Worm (Caenorhabditis elegans): ENCODE measurements around the gene F20B6.6.
"Not testable (repeated sequence)": the region's sequence is repeated elsewhere in the genome, so short reads cannot be mapped to it uniquely, and the experiment has no call there.

Gene F20B6.6

DNA sequence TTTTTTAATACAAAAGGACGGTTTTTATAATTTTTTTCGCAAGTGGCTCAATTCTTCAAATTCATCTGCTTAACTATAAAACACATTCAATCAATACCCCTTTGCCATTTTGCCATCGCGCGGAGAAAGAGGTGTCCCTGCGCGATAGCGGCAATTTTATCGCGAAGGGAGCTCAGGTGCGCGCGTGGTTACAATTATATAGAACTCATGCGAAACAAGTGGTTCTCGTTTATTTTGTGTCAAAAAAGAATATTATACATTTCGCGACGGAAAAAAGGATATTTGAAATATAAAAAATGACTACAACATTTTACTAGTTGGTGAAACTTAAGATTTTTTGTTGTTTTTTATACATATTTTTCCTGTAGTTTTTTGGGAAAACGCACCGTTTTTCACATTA, 7.1 kb upstream of the F20B6.6 start (continued):
- TF ChIP-seq ZK546.5 (tag; optimal IDR thresholded peaks at IDR 0.05) (peak; percentile 83), lin-13 (GFP tag; optimal IDR thresholded peaks at IDR 0.05) (peak; percentile 99), ceh-82 (tag; optimal IDR thresholded peaks at IDR 0.05) (peak; percentile 99), sma-9 (GFP tag; optimal IDR thresholded peaks at IDR 0.05) (peak; percentile 99), sma-9 (tag; optimal IDR thresholded peaks at IDR 0.05) (no peak), peb-1 (tag; optimal IDR thresholded peaks at IDR 0.05) (no peak), ceh-16 (tag; optimal IDR thresholded peaks at IDR 0.05) (peak; percentile 96), nhr-21 (tag; optimal IDR thresholded peaks at IDR 0.05) (peak; percentile 100), aly-2 (tag; optimal IDR thresholded peaks at IDR 0.05) (no peak), skn-1 (tag; optimal IDR thresholded peaks at IDR 0.05) (peak; percentile 94), nhr-25 (tag; optimal IDR thresholded peaks at IDR 0.05) (peak; percentile 98), nhr-129 (tag; optimal IDR thresholded peaks at IDR 0.05) (peak; percentile 99), C34F6.9 (tag; optimal IDR thresholded peaks at IDR 0.05) (peak; percentile 99)

DNA sequence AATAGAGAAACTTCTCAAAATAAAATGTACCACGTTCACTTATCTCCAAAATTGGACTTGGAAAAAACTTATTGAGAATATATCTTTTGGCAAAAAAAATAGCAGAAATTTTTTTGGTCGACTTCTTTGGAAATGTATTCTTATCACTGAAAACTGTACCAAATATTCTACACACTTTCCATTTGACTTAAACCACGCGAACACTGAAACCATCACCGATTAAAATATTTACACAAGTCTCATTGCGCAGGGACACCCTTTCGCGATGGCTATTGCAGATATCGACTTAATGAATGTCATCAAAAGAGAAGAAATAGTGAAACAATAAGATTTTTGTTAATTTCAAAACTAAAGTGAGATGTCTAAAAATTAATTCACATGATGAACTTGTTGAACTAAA, 6.5 kb upstream of the F20B6.6 start:
- TF ChIP-seq R02D3.7 (tag; optimal IDR thresholded peaks at IDR 0.05) (no peak), crh-2 (tag; optimal IDR thresholded peaks at IDR 0.05) (peak; percentile 69), sma-9 (GFP tag; optimal IDR thresholded peaks at IDR 0.05) (peak; percentile 75), sma-9 (tag; optimal IDR thresholded peaks at IDR 0.05) (no peak), ztf-11 (tag; optimal IDR thresholded peaks at IDR 0.05) (no peak), ceh-16 (tag; optimal IDR thresholded peaks at IDR 0.05) (no peak), sma-3 (GFP tag; optimal IDR thresholded peaks at IDR 0.05) (peak; percentile 80), skn-1 (tag; optimal IDR thresholded peaks at IDR 0.05) (no peak), aly-2 (tag; optimal IDR thresholded peaks at IDR 0.05) (no peak), nhr-10 (tag; optimal IDR thresholded peaks at IDR 0.05) (no peak), nhr-21 (tag; optimal IDR thresholded peaks at IDR 0.05) (peak; percentile 60), nhr-129 (tag; optimal IDR thresholded peaks at IDR 0.05) (peak; percentile 48), ztf-4 (tag; optimal IDR thresholded peaks at IDR 0.05) (no peak), lsy-2 (tag; optimal IDR thresholded peaks at IDR 0.05) (peak in 1 of 2 experiments; percentile 54), gmeb-1 (tag; optimal IDR thresholded peaks at IDR 0.05) (peak; percentile 79), nhr-77 (tag; optimal IDR thresholded peaks at IDR 0.05) (peak; percentile 79), nhr-12 (tag; optimal IDR thresholded peaks at IDR 0.05) (no peak), mbf-1 (tag; optimal IDR thresholded peaks at IDR 0.05) (peak; percentile 45), snpc-4 (tag; optimal IDR thresholded peaks at IDR 0.05) (peak; percentile 24), fos-1 (tag; optimal IDR thresholded peaks at IDR 0.05) (no peak), nhr-6 (tag; optimal IDR thresholded peaks at IDR 0.05) (peak; percentile 73), nhr-237 (tag; optimal IDR thresholded peaks at IDR 0.05) (no peak), sem-4 (tag; optimal IDR thresholded peaks at IDR 0.05) (no peak), mab-5 (tag; optimal IDR thresholded peaks at IDR 0.05) (no peak), ztf-1 (GFP tag; conservative IDR thresholded peaks at IDR 0.05) (no peak), F13H6.1 (tag; optimal IDR thresholded peaks at IDR 0.05) (no peak)

DNA sequence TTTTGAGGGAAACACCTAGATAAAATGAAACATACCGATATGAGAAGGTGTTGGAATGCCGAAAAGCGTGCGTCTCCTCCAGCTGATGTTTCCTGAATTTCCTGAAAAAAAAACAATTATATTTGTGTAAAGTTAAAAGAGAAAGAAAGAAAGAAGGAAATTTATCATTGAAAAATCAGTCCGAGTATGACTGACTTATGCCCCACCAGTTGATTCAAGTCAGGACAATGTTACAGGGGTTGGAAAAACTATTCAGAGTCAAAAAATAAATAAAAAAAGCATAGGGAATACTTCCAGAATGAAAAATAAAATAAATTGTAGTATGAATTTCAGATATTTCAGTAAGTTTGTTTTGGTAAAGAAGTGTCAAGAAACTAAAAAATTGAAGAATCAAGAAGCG, 5.4 kb upstream of the F20B6.6 start, which contains the start of gene F20B6.9:
Gene F20B6.9 (minus strand): TSS at position 101 of the 400 bp plus-strand sequence.
- not testable (repeated sequence) for TF ChIP-seq unc-62 (GFP tag; optimal IDR thresholded peaks at IDR 0.05); skn-1 (tag; optimal IDR thresholded peaks at IDR 0.05); nhr-77 (tag; optimal IDR thresholded peaks at IDR 0.05)

DNA sequence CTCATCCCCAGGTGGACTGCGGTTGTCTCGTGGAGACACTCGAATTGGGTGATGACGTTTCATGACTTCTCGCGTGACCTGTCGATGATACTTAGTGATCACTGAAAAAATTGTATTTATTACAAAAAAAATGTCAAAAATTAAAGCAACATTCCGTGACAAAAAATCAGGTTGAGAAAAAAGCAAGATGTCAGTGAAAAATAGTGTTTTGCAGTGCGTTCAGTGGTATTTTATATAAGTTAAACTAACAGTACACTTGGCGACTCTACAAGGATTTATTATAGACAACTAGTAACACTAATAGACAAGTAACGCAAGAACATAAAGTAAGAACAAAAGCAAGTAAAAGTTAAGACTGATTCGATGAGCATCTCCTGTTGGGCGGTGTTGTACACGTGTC, 2.2 kb downstream of the F20B6.6 start, which contains the start of gene F20B6.5:
Gene F20B6.5 (minus strand): TSS at position 101 of the 400 bp plus-strand sequence.
- TF ChIP-seq crh-2 (tag; optimal IDR thresholded peaks at IDR 0.05); gmeb-1 (tag; optimal IDR thresholded peaks at IDR 0.05); sma-9 (GFP tag; optimal IDR thresholded peaks at IDR 0.05); sma-9 (tag; optimal IDR thresholded peaks at IDR 0.05): not testable (repeated sequence)

DNA sequence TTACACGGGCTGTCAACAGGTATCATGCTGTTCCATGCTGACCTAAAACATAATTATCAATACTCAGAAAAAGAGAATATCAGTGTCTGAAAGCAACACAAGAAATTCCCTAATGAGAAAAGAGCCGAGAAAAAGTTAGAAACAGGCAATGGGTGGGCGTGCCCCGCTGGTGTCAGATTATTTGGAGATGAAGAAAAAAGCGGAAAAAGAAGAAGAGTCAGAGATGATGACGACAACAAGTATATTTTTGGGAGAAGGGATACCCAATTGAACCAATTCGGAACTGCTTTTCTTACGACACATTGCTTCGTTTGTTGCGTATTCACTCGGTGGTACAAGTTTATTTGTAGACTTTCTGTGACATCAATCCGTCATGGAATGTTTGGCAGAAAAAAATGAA, 5.6 kb downstream of the F20B6.6 start, which contains the start of gene F20B6.4:
Gene F20B6.4 (minus strand): TSS at position 101 of the 400 bp plus-strand sequence.
- TF ChIP-seq lsy-2 (tag; optimal IDR thresholded peaks at IDR 0.05) (no peak), dmd-4 (tag; optimal IDR thresholded peaks at IDR 0.05) (no peak), crh-2 (tag; optimal IDR thresholded peaks at IDR 0.05) (no peak), ZK546.5 (tag; optimal IDR thresholded peaks at IDR 0.05) (no peak), elt-1 (tag; optimal IDR thresholded peaks at IDR 0.05) (no peak), nhr-12 (tag; optimal IDR thresholded peaks at IDR 0.05) (no peak), nhr-6 (tag; optimal IDR thresholded peaks at IDR 0.05) (no peak), skn-1 (tag; optimal IDR thresholded peaks at IDR 0.05) (no peak), lin-11 (tag; optimal IDR thresholded peaks at IDR 0.05) (no peak), mab-5 (tag; optimal IDR thresholded peaks at IDR 0.05) (no peak), C34F6.9 (tag; optimal IDR thresholded peaks at IDR 0.05) (no peak), sma-3 (GFP tag; optimal IDR thresholded peaks at IDR 0.05) (no peak), elt-3 (tag; optimal IDR thresholded peaks at IDR 0.05) (no peak), nhr-21 (tag; optimal IDR thresholded peaks at IDR 0.05) (no peak), ceh-16 (tag; optimal IDR thresholded peaks at IDR 0.05) (no peak), aly-2 (tag; optimal IDR thresholded peaks at IDR 0.05) (no peak), sma-9 (GFP tag; optimal IDR thresholded peaks at IDR 0.05) (no peak), sma-9 (tag; optimal IDR thresholded peaks at IDR 0.05) (no peak)
